Worm (Caenorhabditis elegans): Measurements from ENCODE around the gene coh-4.

DNA sequence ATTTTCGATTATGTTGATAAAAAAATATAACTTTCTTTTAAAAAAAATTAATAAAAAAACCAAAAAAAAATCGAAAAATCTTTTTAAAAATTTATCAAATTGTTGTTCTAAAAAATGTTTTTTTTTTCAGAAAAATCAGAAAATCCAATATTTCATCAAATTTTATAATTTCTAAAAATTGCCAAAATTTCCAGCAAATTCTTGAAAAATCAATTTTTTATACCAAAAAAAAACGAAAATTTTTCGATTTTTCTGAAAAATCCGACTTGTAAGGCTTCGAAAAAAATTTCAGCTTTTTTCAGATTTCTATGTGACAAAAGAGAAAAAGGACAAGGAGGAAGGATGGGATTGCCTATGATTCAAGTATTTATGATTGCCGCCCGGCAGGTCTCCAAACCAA, 29.0 kb upstream of the coh-4 start, which contains the start of gene H43I07.1:
- TF ChIP-seq tab-1 (GFP tag; IDR thresholded peaks at IDR 0.05) (no peak), ref-1 (GFP tag; conservative IDR thresholded peaks at IDR 0.05) (no peak), T22C8.4 (GFP tag; IDR thresholded peaks at IDR 0.05) (no peak)

All from whole organism, midembryonic.